Worm (Caenorhabditis elegans): ENCODE measurements around the gene Y71H2AM.11.

ce11 chrIII:2769078-2769477 lies 44.2 kb upstream of the Y71H2AM.11 start:
- no peak for TF ChIP-seq ref-1 (GFP tag; conservative IDR thresholded peaks at IDR 0.05)
- TF ChIP-seq klf-2 (GFP tag; conservative IDR thresholded peaks at IDR 0.05): no peak
- no peak for TF ChIP-seq flt-1 (GFP tag; IDR thresholded peaks at IDR 0.05)
